Fruit fly (Drosophila melanogaster) whole organism, embryonic: Measurements from ENCODE around the gene Rcd2.

Experiments used
- Ada2b ChIP-seq: fragments of 200-800 bp; sonication (Bioruptor generic); IDR thresholded peaks from 2 replicates; pipeline ENCODE4 v1.3.6; 2022; ENCODE audit warnings: missing biosample characterization, missing genetic modification characterization
- CG10267 ChIP-seq: fragments of 200-800 bp; sonication (Bioruptor generic); optimal IDR thresholded peaks from 2 replicates; lab custom pipeline; 2018; ENCODE audit warnings: missing biosample characterization, mild to moderate bottlenecking, missing genetic modification characterization, moderate library complexity
- CG10979 ChIP-seq: fragments of 200-800 bp; sonication (Bioruptor generic); optimal IDR thresholded peaks from 2 replicates; lab custom pipeline; 2018; ENCODE audit warnings: missing biosample characterization, mild to moderate bottlenecking, missing genetic modification characterization, moderate library complexity
- CG13287 ChIP-seq: fragments of 200-800 bp; sonication (Bioruptor generic); IDR thresholded peaks from 2 replicates; pipeline ENCODE4 v1.3.6; 2022; ENCODE audit warnings: missing biosample characterization, missing genetic modification characterization; ENCODE audit not compliant: partially characterized antibody
- CG15011 ChIP-seq: fragments of 200-800 bp; sonication (Bioruptor generic); optimal IDR thresholded peaks from 3 replicates; lab custom pipeline; 2018; ENCODE audit warnings: missing biosample characterization, mild to moderate bottlenecking, missing genetic modification characterization
- CG1603 ChIP-seq: fragments of 200-800 bp; sonication (Bioruptor generic); optimal IDR thresholded peaks from 2 replicates; lab custom pipeline; 2019; ENCODE audit warnings: missing biosample characterization, mild to moderate bottlenecking, missing genetic modification characterization, moderate library complexity
- CG1647 ChIP-seq: fragments of 200-800 bp; sonication (Bioruptor generic); optimal IDR thresholded peaks from 3 replicates; lab custom pipeline; 2016; ENCODE audit warnings: missing biosample characterization, missing genetic modification characterization
- CG16779 ChIP-seq: fragments of 200-800 bp; sonication (Bioruptor generic); IDR thresholded peaks from 2 replicates; pipeline ENCODE4 v1.3.6; 2022; ENCODE audit warnings: missing biosample characterization, missing genetic modification characterization
- CG32532 ChIP-seq: fragments of 200-800 bp; sonication (Bioruptor generic); IDR thresholded peaks from 2 replicates; pipeline ENCODE4 v1.3.6; 2022; ENCODE audit warnings: missing biosample characterization, missing genetic modification characterization
- CG4282 ChIP-seq: fragments of 200-800 bp; sonication (Bioruptor generic); optimal IDR thresholded peaks from 2 replicates; lab custom pipeline; 2016; ENCODE audit warnings: missing biosample characterization, missing genetic modification characterization
- CG4730 ChIP-seq: fragments of 200-800 bp; sonication (Bioruptor generic); IDR thresholded peaks from 2 replicates; pipeline ENCODE4 v1.3.6; 2022; ENCODE audit warnings: missing biosample characterization, missing genetic modification characterization
- CG7745 ChIP-seq: fragments of 200-800 bp; sonication (Bioruptor generic); optimal IDR thresholded peaks from 2 replicates; lab custom pipeline; 2018; ENCODE audit warnings: missing biosample characterization, mild to moderate bottlenecking, missing genetic modification characterization, moderate library complexity
- CG8765 ChIP-seq: fragments of 200-800 bp; sonication (Bioruptor generic); IDR thresholded peaks from 2 replicates; pipeline ENCODE4 v1.3.6; 2022; ENCODE audit warnings: missing biosample characterization, missing genetic modification characterization
- CG9727 ChIP-seq: fragments of 200-800 bp; sonication (Bioruptor generic); optimal IDR thresholded peaks from 3 replicates; lab custom pipeline; 2017; ENCODE audit warnings: missing biosample characterization, mild to moderate bottlenecking, missing genetic modification characterization
- CG9817 ChIP-seq: fragments of 200-800 bp; sonication (Bioruptor generic); optimal IDR thresholded peaks from 2 replicates; lab custom pipeline; 2018; ENCODE audit warnings: missing biosample characterization, mild to moderate bottlenecking, missing genetic modification characterization, moderate library complexity
- CoRest ChIP-seq: fragments of 200-800 bp; sonication (Bioruptor generic); optimal IDR thresholded peaks from 3 replicates; lab custom pipeline; 2018; ENCODE audit warnings: missing biosample characterization, mild to moderate bottlenecking, missing genetic modification characterization, moderate library complexity
- Dfd ChIP-seq, 2 experiments: fragments of >200 bp; optimal IDR thresholded peaks; 2 replicates each; lab custom pipeline; 2017; ENCODE audit warnings: missing biosample characterization in 2 of 2, missing genetic modification characterization in 2 of 2
- Dll ChIP-seq: fragments of 200-800 bp; sonication (Bioruptor generic); IDR thresholded peaks from 4 replicates; pipeline ENCODE4 v1.3.6; 2022; ENCODE audit warnings: missing biosample characterization, missing genetic modification characterization; ENCODE audit not compliant: partially characterized antibody
- Doc3 ChIP-seq: fragments of 200-800 bp; sonication (Bioruptor generic); IDR thresholded peaks from 3 replicates; pipeline ENCODE4 v1.3.6; 2022; ENCODE audit warnings: missing biosample characterization, missing genetic modification characterization; ENCODE audit not compliant: partially characterized antibody
- Dref ChIP-seq: fragments of 200-800 bp; sonication (Bioruptor generic); IDR thresholded peaks from 2 replicates; pipeline ENCODE4 v1.3.6; 2022; ENCODE audit warnings: missing biosample characterization, missing genetic modification characterization
- Hmx ChIP-seq: fragments of 200-800 bp; sonication (Bioruptor generic); optimal IDR thresholded peaks from 2 replicates; lab custom pipeline; 2016; ENCODE audit warnings: missing biosample characterization, missing genetic modification characterization
- Meics ChIP-seq: fragments of 200-800 bp; sonication (Bioruptor generic); optimal IDR thresholded peaks from 2 replicates; lab custom pipeline; 2017; ENCODE audit warnings: missing biosample characterization, mild to moderate bottlenecking, missing genetic modification characterization
- Myb ChIP-seq: fragments of 200-800 bp; sonication (Bioruptor generic); optimal IDR thresholded peaks from 2 replicates; lab custom pipeline; 2016; ENCODE audit warnings: missing biosample characterization, missing genetic modification characterization
- PHDP ChIP-seq: fragments of 200-800 bp; sonication (Bioruptor generic); optimal IDR thresholded peaks from 3 replicates; lab custom pipeline; 2018; ENCODE audit warnings: missing biosample characterization, mild to moderate bottlenecking, missing genetic modification characterization, moderate library complexity
- Ptx1 ChIP-seq: fragments of 200-800 bp; sonication (Bioruptor generic); IDR thresholded peaks from 2 replicates; pipeline ENCODE4 v1.3.6; 2022; ENCODE audit warnings: missing biosample characterization, missing genetic modification characterization
- Rfx ChIP-seq: fragments of 200-800 bp; sonication (Bioruptor generic); IDR thresholded peaks from 2 replicates; pipeline ENCODE4 v1.3.6; 2022; ENCODE audit warnings: missing biosample characterization, missing genetic modification characterization
- Scr ChIP-seq: fragments of 200-800 bp; sonication (Bioruptor generic); IDR thresholded peaks from 2 replicates; pipeline ENCODE4 v1.3.6; 2022; ENCODE audit warnings: missing biosample characterization, missing genetic modification characterization; ENCODE audit not compliant: partially characterized antibody
- Taf1 ChIP-seq: fragments of 200-800 bp; sonication (Bioruptor generic); IDR thresholded peaks from 2 replicates; pipeline ENCODE4 v1.3.6; 2022; ENCODE audit warnings: missing biosample characterization, missing genetic modification characterization
- abd-A ChIP-seq: fragments of 200-800 bp; sonication (Bioruptor generic); optimal IDR thresholded peaks from 3 replicates; lab custom pipeline; 2019; ENCODE audit warnings: missing biosample characterization, mild to moderate bottlenecking, missing genetic modification characterization, moderate library complexity
- bab2 ChIP-seq: fragments of 200-800 bp; sonication (Bioruptor generic); optimal IDR thresholded peaks from 2 replicates; lab custom pipeline; 2016; ENCODE audit warnings: missing biosample characterization, missing genetic modification characterization
- chn ChIP-seq: fragments of 200-800 bp; sonication (Bioruptor generic); optimal IDR thresholded peaks from 2 replicates; lab custom pipeline; 2016; ENCODE audit warnings: missing biosample characterization, missing genetic modification characterization
- dimm ChIP-seq: fragments of 200-800 bp; sonication (Bioruptor generic); IDR thresholded peaks from 2 replicates; pipeline ENCODE4 v1.3.6; 2022; ENCODE audit warnings: missing biosample characterization, missing genetic modification characterization
- en ChIP-seq: fragments of 200-800 bp; sonication (Bioruptor generic); optimal IDR thresholded peaks from 2 replicates; lab custom pipeline; 2016; ENCODE audit warnings: missing biosample characterization, missing genetic modification characterization
- esg ChIP-seq: fragments of 200-800 bp; sonication (Bioruptor generic); conservative IDR thresholded peaks from 2 replicates; pipeline ENCODE4 v1.3.6; 2022; ENCODE audit warnings: missing biosample characterization, missing genetic modification characterization
- gcm2 ChIP-seq: fragments of 200-800 bp; sonication (Bioruptor generic); optimal IDR thresholded peaks from 2 replicates; lab custom pipeline; 2016; ENCODE audit warnings: missing biosample characterization, missing genetic modification characterization
- grn ChIP-seq: fragments of 200-800 bp; sonication (Bioruptor generic); optimal IDR thresholded peaks from 3 replicates; lab custom pipeline; 2017; ENCODE audit warnings: missing biosample characterization, missing genetic modification characterization
- klu ChIP-seq: fragments of 200-800 bp; sonication (Bioruptor generic); IDR thresholded peaks from 2 replicates; pipeline ENCODE4 v1.3.6; 2022; ENCODE audit warnings: missing biosample characterization, missing genetic modification characterization
- luna ChIP-seq: fragments of 200-800 bp; sonication (Bioruptor generic); optimal IDR thresholded peaks from 2 replicates; lab custom pipeline; 2016; ENCODE audit warnings: missing biosample characterization, missing genetic modification characterization
- mam ChIP-seq: fragments of 200-800 bp; sonication (Bioruptor generic); optimal IDR thresholded peaks from 3 replicates; lab custom pipeline; 2016; ENCODE audit warnings: missing biosample characterization, missing genetic modification characterization
- onecut ChIP-seq: fragments of 200-800 bp; sonication (Bioruptor generic); IDR thresholded peaks from 2 replicates; pipeline ENCODE4 v1.3.6; 2022; ENCODE audit warnings: missing biosample characterization, missing genetic modification characterization
- rib ChIP-seq: fragments of 200-800 bp; sonication (Bioruptor generic); IDR thresholded peaks from 2 replicates; pipeline ENCODE4 v1.3.6; 2022; ENCODE audit warnings: missing biosample characterization, missing genetic modification characterization
- scrt ChIP-seq: fragments of 200-800 bp; sonication (Bioruptor generic); optimal IDR thresholded peaks from 2 replicates; lab custom pipeline; 2018; ENCODE audit warnings: missing biosample characterization, mild to moderate bottlenecking, missing genetic modification characterization, moderate library complexity
- sqz ChIP-seq: fragments of 200-800 bp; sonication (Bioruptor generic); optimal IDR thresholded peaks from 3 replicates; lab custom pipeline; 2018; ENCODE audit warnings: missing biosample characterization, mild to moderate bottlenecking, missing genetic modification characterization
- tll ChIP-seq, 2 experiments: fragments of 200-800 bp in 1 of 2; fragments of >200 bp in 1 of 2; sonication (Bioruptor generic) in 1 of 2; optimal IDR thresholded peaks; 2 replicates each; lab custom pipeline; 2017 to 2019; ENCODE audit warnings: missing biosample characterization in 2 of 2, missing genetic modification characterization in 2 of 2, mild to moderate bottlenecking in 1 of 2, moderate library complexity in 1 of 2
- tup ChIP-seq: fragments of 200-800 bp; sonication (Bioruptor generic); optimal IDR thresholded peaks from 2 replicates; lab custom pipeline; 2016; ENCODE audit warnings: missing biosample characterization, mild to moderate bottlenecking, missing genetic modification characterization, moderate library complexity
- twi ChIP-seq: fragments of 200-800 bp; optimal IDR thresholded peaks from 2 replicates; lab custom pipeline; 2019; ENCODE audit warnings: missing biosample characterization, mild to moderate bottlenecking, missing genetic modification characterization, moderate library complexity
- usp ChIP-seq: fragments of >200 bp; optimal IDR thresholded peaks from 2 replicates; lab custom pipeline; 2017; ENCODE audit warnings: missing biosample characterization, missing genetic modification characterization
- z ChIP-seq: fragments of 200-800 bp; sonication (Bioruptor generic); IDR thresholded peaks from 3 replicates; pipeline ENCODE4 v1.3.6; 2022; ENCODE audit warnings: missing biosample characterization, missing genetic modification characterization
- zfh1 ChIP-seq: fragments of 200-800 bp; sonication (Bioruptor generic); IDR thresholded peaks from 3 replicates; pipeline ENCODE4 v1.3.6; 2022; ENCODE audit warnings: missing biosample characterization, missing genetic modification characterization

Rcd2 gene

dm6 chr3L:20529918-20530317, 10.3 kb downstream of the Rcd2 start (continued):
- TF ChIP-seq CG1603 (tag; lab: Kevin White, UChicago) (no peak), CG1647 (GFP tag; lab: Kevin White, UChicago) (no peak), z (GFP tag; lab: Robert Waterston, UW) (no peak), CG10267 (tag; lab: Kevin White, UChicago) (no peak), esg (GFP tag; lab: Robert Waterston, UW) (no peak), gcm2 (no peak)

DNA sequence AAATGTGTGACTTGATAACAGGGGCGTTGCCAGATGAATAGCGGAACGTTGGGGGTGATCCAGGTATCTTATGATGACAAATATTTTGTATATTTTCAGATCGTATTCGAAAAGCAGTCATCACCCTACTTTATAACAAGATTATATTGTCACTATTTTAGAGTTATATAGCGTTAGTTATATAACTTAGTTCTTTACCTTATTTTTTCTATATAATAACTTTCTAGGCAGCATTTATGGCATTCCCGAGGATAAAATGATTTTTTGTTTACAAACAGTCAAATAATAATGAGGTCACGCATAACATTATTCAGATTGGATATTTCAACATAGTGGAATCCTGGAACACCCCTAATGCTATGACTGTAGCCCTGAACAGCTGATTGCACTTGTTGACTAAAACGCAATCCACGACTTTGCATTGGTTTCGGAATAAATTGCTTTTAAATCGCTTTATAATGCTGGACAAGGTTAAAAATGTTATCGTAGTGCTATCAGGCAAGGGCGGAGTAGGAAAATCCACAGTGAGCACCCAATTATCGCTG, 13.9 kb downstream of the Rcd2 start, which contains the start of gene Nubp2:
Gene Nubp2, plus strand, starts transcription at position 381 of the 545 bp plus-strand sequence.
- TF ChIP-seq CoRest (tag; lab: Kevin White, UChicago): peak; percentile 98
- TF ChIP-seq zfh1 (GFP tag; lab: Robert Waterston, UW): peak; percentile 91
- TF ChIP-seq Meics (GFP tag; lab: Kevin White, UChicago): peak; percentile 96
- TF ChIP-seq CG4730: peak; percentile 90
- TF ChIP-seq Taf1: peak; percentile 82
- TF ChIP-seq CG32532 (GFP tag; lab: Robert Waterston, UW): peak; percentile 94
- peak; percentile 94 for TF ChIP-seq klu
- TF ChIP-seq CG15011 (GFP tag; lab: Kevin White, UChicago): peak; percentile 92
- TF ChIP-seq Myb (GFP tag; lab: Kevin White, UChicago): peak; percentile 72
- TF ChIP-seq PHDP (tag; lab: Kevin White, UChicago): peak; percentile 96
- peak; percentile 63 for TF ChIP-seq en (GFP tag; lab: Kevin White, UChicago)
- TF ChIP-seq Dref (GFP tag; lab: Robert Waterston, UW): no peak
- peak; percentile 96 for TF ChIP-seq CG9727 (GFP tag; lab: Kevin White, UChicago)
- TF ChIP-seq twi (tag; lab: Kevin White, UChicago): peak; percentile 94
- TF ChIP-seq scrt: peak; percentile 96
- TF ChIP-seq sqz: peak; percentile 90
- no peak for TF ChIP-seq Scr (GFP tag; lab: Robert Waterston, UW)
- peak; percentile 73 for TF ChIP-seq luna
- peak; percentile 94 for TF ChIP-seq bab2
- TF ChIP-seq Ptx1: peak; percentile 94
- peak; percentile 87 for TF ChIP-seq tup (GFP tag; lab: Kevin White, UChicago)
- TF ChIP-seq CG13287 (GFP tag; lab: Robert Waterston, UW): 0 out of 2 replicates have a peak, but pooled peaks have one; percentile 7
- no peak for TF ChIP-seq CG7745 (tag; lab: Kevin White, UChicago)
- TF ChIP-seq tll (GFP tag; optimal IDR thresholded peaks at IDR 0.05; lab: Kevin White, UChicago): peak; percentile 82 to 88
- TF ChIP-seq Dfd (GFP tag; optimal IDR thresholded peaks at IDR 0.05; lab: Kevin White, UChicago): no peak
- peak; percentile 70 for TF ChIP-seq CG4282 (GFP tag; lab: Kevin White, UChicago)
- TF ChIP-seq usp (GFP tag; lab: Kevin White, UChicago): no peak
- no peak for TF ChIP-seq abd-A (tag; lab: Kevin White, UChicago)
- TF ChIP-seq chn (GFP tag; lab: Kevin White, UChicago): peak; percentile 94
- TF ChIP-seq mam (GFP tag; lab: Kevin White, UChicago): peak; percentile 95
- no peak; the same call in 3 of the 4 replicates for TF ChIP-seq Dll
- TF ChIP-seq CG8765 (GFP tag; lab: Robert Waterston, UW): peak; percentile 88
- peak; percentile 91 for TF ChIP-seq Hmx (GFP tag; lab: Kevin White, UChicago)
- TF ChIP-seq onecut (GFP tag; lab: Robert Waterston, UW): peak; percentile 78
- TF ChIP-seq Rfx (GFP tag; lab: Robert Waterston, UW): peak; percentile 95
- TF ChIP-seq Doc3: no peak
- peak; percentile 89 for TF ChIP-seq rib (GFP tag; lab: Robert Waterston, UW)
- peak; percentile 90 for TF ChIP-seq Ada2b (GFP tag; lab: Robert Waterston, UW)
- peak; percentile 83 for TF ChIP-seq grn (GFP tag; lab: Kevin White, UChicago)
- peak; percentile 82 for TF ChIP-seq dimm
- peak; percentile 97 for TF ChIP-seq CG9817 (tag; lab: Kevin White, UChicago)
- peak; percentile 82 for TF ChIP-seq CG16779
- peak; percentile 94 for TF ChIP-seq CG10979 (tag; lab: Kevin White, UChicago)
